In the genomic region with DNA sequence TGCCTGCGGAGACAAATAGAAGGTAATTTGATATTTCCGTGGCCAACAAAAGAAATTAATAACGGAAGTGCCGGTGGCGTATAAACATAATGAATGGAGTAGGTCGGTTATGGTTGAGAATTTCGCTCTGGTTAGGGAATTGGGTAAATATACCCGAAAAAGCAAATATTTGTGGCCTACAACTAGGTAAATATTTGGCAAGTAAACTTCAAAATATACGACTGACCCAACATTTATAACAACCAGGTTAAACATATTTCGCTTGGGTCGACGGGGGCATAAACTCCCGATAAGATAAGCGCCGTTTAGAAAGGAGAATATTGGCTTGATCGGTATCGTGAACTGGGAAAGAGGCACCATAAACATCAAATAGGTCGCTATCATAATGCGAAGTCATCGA, we compare ENCODE assay signal across 3 fruit fly cellular contexts.
TF ChIP-seq lines count a peak whose summit lies in the region.

No protein-coding gene starts in this region.

- TF ChIP-seq CTCF in whole organism, embryonic (GFP tag; optimal IDR thresholded peaks at IDR 0.05; lab: Kevin White, UChicago): peak; percentile 32

TF ChIP-seq in whole organism, adult, 20 proteins besides CTCF, POLR2A, EP300 and RAD21:
- TF ChIP-seq CG12768 (GFP tag; optimal IDR thresholded peaks at IDR 0.05; lab: Kevin White, UChicago) (no peak), CG33017 (tag; optimal IDR thresholded peaks at IDR 0.05; lab: Kevin White, UChicago) (peak; percentile 5), CG7101 (tag; optimal IDR thresholded peaks at IDR 0.05; lab: Kevin White, UChicago) (peak; percentile 46)

TF ChIP-seq in whole organism, embryonic, 481 proteins besides CTCF, POLR2A, EP300 and RAD21 (continues in another document):
- TF ChIP-seq fu2 (GFP tag; optimal IDR thresholded peaks at IDR 0.05; lab: Kevin White, UChicago): no peak
- TF ChIP-seq CG13624 (GFP tag; optimal IDR thresholded peaks at IDR 0.05; lab: Kevin White, UChicago): no peak
- no peak for TF ChIP-seq ab (GFP tag; optimal IDR thresholded peaks at IDR 0.05; lab: Kevin White, UChicago)
- no peak for TF ChIP-seq Tbp (GFP tag; optimal IDR thresholded peaks at IDR 0.05; lab: Kevin White, UChicago)
- peak; percentile 52 for TF ChIP-seq stwl (tag; optimal IDR thresholded peaks at IDR 0.05; lab: Kevin White, UChicago)
- no peak for TF ChIP-seq psq (GFP tag; optimal IDR thresholded peaks at IDR 0.05; lab: Kevin White, UChicago)
- no peak for TF ChIP-seq CG30431 (GFP tag; optimal IDR thresholded peaks at IDR 0.05; lab: Kevin White, UChicago)
- 0 out of 2 replicates have a peak, but pooled peaks have one; percentile 17 for TF ChIP-seq E2f2 (GFP tag; IDR thresholded peaks at IDR 0.05; lab: Robert Waterston, UW)
- TF ChIP-seq lilli (GFP tag; optimal IDR thresholded peaks at IDR 0.05; lab: Kevin White, UChicago): no peak
- TF ChIP-seq dmrt99B (tag; optimal IDR thresholded peaks at IDR 0.05; lab: Kevin White, UChicago): no peak
- TF ChIP-seq CG30403 (GFP tag; optimal IDR thresholded peaks at IDR 0.05; lab: Kevin White, UChicago): no peak
- TF ChIP-seq CG2875 (GFP tag; optimal IDR thresholded peaks at IDR 0.05; lab: Kevin White, UChicago): peak; percentile 51
- no peak for TF ChIP-seq run (tag; optimal IDR thresholded peaks at IDR 0.05; lab: Kevin White, UChicago)
- no peak for TF ChIP-seq CG11093 (GFP tag; IDR thresholded peaks at IDR 0.05; lab: Robert Waterston, UW)
- no peak for TF ChIP-seq CG3065 (GFP tag; optimal IDR thresholded peaks at IDR 0.05; lab: Kevin White, UChicago)
- peak; percentile 20 for TF ChIP-seq schlank (tag; optimal IDR thresholded peaks at IDR 0.05; lab: Kevin White, UChicago)
- peak; percentile 32; the same call in 1 of the 3 replicates for TF ChIP-seq otp (GFP tag; IDR thresholded peaks at IDR 0.05; lab: Robert Waterston, UW)
- TF ChIP-seq CG2712 (tag; optimal IDR thresholded peaks at IDR 0.05; lab: Kevin White, UChicago): peak; percentile 79
- peak; percentile 51 for TF ChIP-seq CG4707 (GFP tag; optimal IDR thresholded peaks at IDR 0.05; lab: Kevin White, UChicago)
- peak; percentile 94 for TF ChIP-seq ac (GFP tag; optimal IDR thresholded peaks at IDR 0.05; lab: Kevin White, UChicago)
- TF ChIP-seq hth (optimal IDR thresholded peaks at IDR 0.05; lab: Kevin White, UChicago): no peak
- no peak for TF ChIP-seq Atf-2 (GFP tag; optimal IDR thresholded peaks at IDR 0.05; lab: Kevin White, UChicago)
- no peak for TF ChIP-seq chinmo (GFP tag; IDR thresholded peaks at IDR 0.05; lab: Robert Waterston, UW; ENCODE audit: partially characterized antibody)
- no peak for TF ChIP-seq CG11723 (GFP tag; optimal IDR thresholded peaks at IDR 0.05; lab: Kevin White, UChicago)
- TF ChIP-seq nmo (GFP tag; optimal IDR thresholded peaks at IDR 0.05; lab: Kevin White, UChicago): peak; percentile 3
- no peak for TF ChIP-seq esg (GFP tag; conservative IDR thresholded peaks at IDR 0.05; lab: Robert Waterston, UW)
- TF ChIP-seq CG10267 (tag; optimal IDR thresholded peaks at IDR 0.05; lab: Kevin White, UChicago): peak; percentile 64
- no peak for TF ChIP-seq btn (GFP tag; optimal IDR thresholded peaks at IDR 0.05; lab: Kevin White, UChicago)
- TF ChIP-seq ssp (GFP tag; IDR thresholded peaks at IDR 0.05; lab: Robert Waterston, UW): no peak
- no peak for TF ChIP-seq zfh2 (GFP tag; optimal IDR thresholded peaks at IDR 0.05; lab: Kevin White, UChicago)
- no peak for TF ChIP-seq CG33213 (GFP tag; optimal IDR thresholded peaks at IDR 0.05; lab: Kevin White, UChicago)
- TF ChIP-seq CG4820 (GFP tag; optimal IDR thresholded peaks at IDR 0.05; lab: Kevin White, UChicago): no peak
- TF ChIP-seq shn (GFP tag; optimal IDR thresholded peaks at IDR 0.05; lab: Kevin White, UChicago): no peak
- peak; percentile 58 for TF ChIP-seq org-1 (GFP tag; optimal IDR thresholded peaks at IDR 0.05; lab: Kevin White, UChicago)
- no peak for TF ChIP-seq Trl (optimal IDR thresholded peaks at IDR 0.05; lab: Kevin White, UChicago)
- peak; percentile 18 for TF ChIP-seq Trl (GFP tag; optimal IDR thresholded peaks at IDR 0.05; lab: Kevin White, UChicago)
- no peak for TF ChIP-seq Gsc (GFP tag; IDR thresholded peaks at IDR 0.05; lab: Robert Waterston, UW)
- no peak for TF ChIP-seq tx (GFP tag; optimal IDR thresholded peaks at IDR 0.05; lab: Kevin White, UChicago)
- no peak for TF ChIP-seq lmd (GFP tag; IDR thresholded peaks at IDR 0.05; lab: Robert Waterston, UW)
- TF ChIP-seq CG7372 (GFP tag; IDR thresholded peaks at IDR 0.05; lab: Robert Waterston, UW): no peak
- TF ChIP-seq CG4360 (GFP tag; IDR thresholded peaks at IDR 0.05; lab: Robert Waterston, UW): peak; percentile 40; the same call in 1 of the 2 replicates
- TF ChIP-seq CG11456 (GFP tag; IDR thresholded peaks at IDR 0.05; lab: Robert Waterston, UW): no peak
- TF ChIP-seq Nf-YB (GFP tag; optimal IDR thresholded peaks at IDR 0.05; lab: Kevin White, UChicago): peak; percentile 58

TF ChIP-seq in whole organism, prepupa, 60 proteins besides CTCF, POLR2A, EP300 and RAD21:
- no peak for TF ChIP-seq CG1621 (tag; optimal IDR thresholded peaks at IDR 0.05; lab: Kevin White, UChicago)
- TF ChIP-seq fkh (GFP tag; optimal IDR thresholded peaks at IDR 0.05; lab: Kevin White, UChicago): peak; percentile 88
TF ChIP-seq in whole organism, prepupa: peak in this region for 1.
